Worm (Caenorhabditis elegans) whole organism, mixed stage, embryonic: ENCODE results near the gene srh-244.

Experiments
- elt-3 ChIP-seq: fragments of 150-350 bp; optimal IDR thresholded peaks from 2 replicates; lab custom pipeline; 2014; ENCODE audit warnings: missing biosample characterization, missing genetic modification characterization
- lin-13 ChIP-seq: fragments of 150-350 bp; optimal IDR thresholded peaks from 2 replicates; lab custom pipeline; 2014; ENCODE audit warnings: missing biosample characterization, missing genetic modification characterization
- lsy-2 ChIP-seq: fragments of 150-350 bp; optimal IDR thresholded peaks from 2 replicates; lab custom pipeline; 2014; ENCODE audit warnings: missing biosample characterization, missing genetic modification characterization
- nhr-12 ChIP-seq: fragments of 150-350 bp; optimal IDR thresholded peaks from 2 replicates; lab custom pipeline; 2014; ENCODE audit warnings: missing biosample characterization, missing genetic modification characterization
- pha-4 ChIP-seq: fragments of 150-350 bp; optimal IDR thresholded peaks from 2 replicates; lab custom pipeline; 2018; ENCODE audit warnings: missing biosample characterization, missing genetic modification reagents, missing genetic modification characterization
- snpc-4 ChIP-seq: fragments of 150-350 bp; optimal IDR thresholded peaks from 2 replicates; lab custom pipeline; 2014; ENCODE audit warnings: missing biosample characterization, missing genetic modification characterization
- tbx-8 ChIP-seq: fragments of 200-800 bp; sonication (Bioruptor generic); optimal IDR thresholded peaks from 2 replicates; lab custom pipeline; 2018; ENCODE audit warnings: mild to moderate bottlenecking, missing genetic modification characterization, moderate library complexity, missing compliant biosample characterization
- unc-39 ChIP-seq: fragments of 150-350 bp; optimal IDR thresholded peaks from 2 replicates; lab custom pipeline; 2014; ENCODE audit warnings: missing biosample characterization, missing genetic modification characterization
- zip-8 ChIP-seq: fragments of 150-350 bp; optimal IDR thresholded peaks from 2 replicates; lab custom pipeline; 2014; ENCODE audit warnings: missing biosample characterization, missing genetic modification characterization
- ztf-11 ChIP-seq: fragments of 150-350 bp; optimal IDR thresholded peaks from 2 replicates; lab custom pipeline; 2014; ENCODE audit warnings: missing biosample characterization, missing genetic modification characterization

DNA sequence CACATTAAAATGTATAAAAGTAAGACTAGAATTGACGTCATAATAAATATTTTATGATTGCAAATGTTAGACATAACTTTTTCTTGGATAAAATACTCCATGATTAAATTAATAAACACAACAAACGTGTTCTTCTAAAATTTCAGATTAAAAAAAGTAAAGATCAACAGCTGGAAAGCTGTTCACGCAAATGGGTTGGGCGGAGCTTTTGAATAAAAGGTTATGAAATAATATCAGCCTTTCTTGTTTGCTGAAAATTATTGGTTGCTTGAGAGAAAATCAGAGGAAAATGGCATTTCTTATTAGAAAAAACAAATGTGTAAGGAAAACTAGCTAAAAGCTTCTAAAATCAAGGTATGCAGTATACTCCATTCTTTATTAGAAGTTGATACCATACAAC, 44.1 kb downstream of the srh-244 start, which contains the start of gene C02H6.3:
- TF ChIP-seq unc-39 (tag; lab: Kevin White, UChicago) (no peak), tbx-8 (GFP tag; lab: Kevin White, UChicago) (no peak), lsy-2 (tag; lab: Kevin White, UChicago) (no peak), snpc-4 (no peak), zip-8 (tag; lab: Kevin White, UChicago) (no peak), nhr-12 (no peak), pha-4 (tag; lab: Kevin White, UChicago) (no peak), lin-13 (no peak), ztf-11 (tag; lab: Kevin White, UChicago) (no peak), elt-3 (tag; lab: Kevin White, UChicago) (no peak)
